Fruit fly (Drosophila melanogaster) whole organism: ENCODE results near the gene Papss.

ENCODE experiments used
- CG8478 ChIP-seq: fragments of >200 bp; optimal IDR thresholded peaks from 2 replicates; lab custom pipeline; 2018; ENCODE audit warnings: inconsistent platforms
- Dll ChIP-seq: fragments of >200 bp; optimal IDR thresholded peaks from 2 replicates; lab custom pipeline; 2017
- EcR ChIP-seq, 2 experiments: fragments of >200 bp; optimal IDR thresholded peaks; 2 replicates each; lab custom pipeline; 2017; ENCODE audit warnings: missing biosample characterization in 2 of 2, missing genetic modification characterization in 2 of 2, missing genetic modification reagents in 2 of 2
- pan ChIP-seq: fragments of >200 bp; optimal IDR thresholded peaks from 2 replicates; lab custom pipeline; 2017
- psq ChIP-seq: fragments of >200 bp; optimal IDR thresholded peaks from 2 replicates; lab custom pipeline; 2017
- usp ChIP-seq: fragments of >200 bp; optimal IDR thresholded peaks from 2 replicates; lab custom pipeline; 2017; ENCODE audit warnings: missing biosample characterization, missing genetic modification characterization, mixed read lengths

DNA sequence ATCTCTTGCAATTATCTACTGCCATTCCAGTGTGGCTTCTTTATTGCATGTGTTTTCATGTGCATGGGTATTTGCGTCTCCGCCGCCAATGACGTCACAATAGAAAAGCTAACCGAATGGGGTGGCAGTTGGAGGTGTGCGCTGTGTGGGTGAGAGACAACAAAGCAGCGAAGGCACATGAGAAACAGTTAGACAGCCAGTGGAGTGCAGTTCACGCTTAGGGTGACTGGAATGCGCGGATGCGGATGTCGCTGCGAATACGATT, 26.5 kb downstream of the Papss start:
- TF ChIP-seq usp (GFP tag; lab: Kevin White, UChicago) = no peak
- TF ChIP-seq EcR (GFP tag; optimal IDR thresholded peaks at IDR 0.05; lab: Kevin White, UChicago) = no peak
- TF ChIP-seq CG8478 (lab: Kevin White, UChicago) = no peak
- no peak for TF ChIP-seq Dll
- TF ChIP-seq psq (lab: Kevin White, UChicago) = no peak
- TF ChIP-seq pan (lab: Kevin White, UChicago) = no peak
